Worm (Caenorhabditis elegans) whole organism, young adult: ENCODE data around the gene nas-28.

ENCODE experiments used
- B0019.2 ChIP-seq: fragments of 200-800 bp; sonication (Bioruptor generic); conservative IDR thresholded peaks from 2 replicates; pipeline ENCODE4 v1.3.6; 2022; ENCODE audit warnings: missing genetic modification reagents, missing genetic modification characterization, missing compliant biosample characterization
- B0261.1 ChIP-seq: sonication (generic microtip); optimal IDR thresholded peaks from 2 replicates; lab custom pipeline; 2016; ENCODE audit warnings: mild to moderate bottlenecking, missing genetic modification characterization, moderate library complexity, missing compliant biosample characterization
- B0336.3 ChIP-seq: fragments of 200-800 bp; sonication (Bioruptor generic); IDR thresholded peaks from 2 replicates; pipeline ENCODE4 v1.3.6; 2022; ENCODE audit warnings: missing genetic modification characterization, missing compliant biosample characterization
- C06A6.2 ChIP-seq: fragments of 200-800 bp; sonication (Bioruptor generic); conservative IDR thresholded peaks from 2 replicates; pipeline ENCODE4 v1.3.6; 2022; ENCODE audit warnings: missing genetic modification characterization, missing compliant biosample characterization
- C17E4.6 ChIP-seq: fragments of 200-800 bp; sonication (Bioruptor generic); IDR thresholded peaks from 2 replicates; pipeline ENCODE4 v1.3.6; 2022; ENCODE audit warnings: missing genetic modification reagents, missing genetic modification characterization, missing compliant biosample characterization
- F23B12.7 ChIP-seq: sonication (generic microtip); optimal IDR thresholded peaks from 2 replicates; lab custom pipeline; 2017; ENCODE audit warnings: missing genetic modification characterization, mild to moderate bottlenecking, missing compliant biosample characterization, antibody characterized with exemption, moderate library complexity; ENCODE audit not compliant: insufficient read depth
- F55B11.4 ChIP-seq: sonication (generic microtip); optimal IDR thresholded peaks from 2 replicates; lab custom pipeline; 2016; ENCODE audit warnings: missing compliant biosample characterization, missing genetic modification characterization, borderline replicate concordance; ENCODE audit not compliant: insufficient read depth
- F57C9.4 ChIP-seq: sonication (generic microtip); optimal IDR thresholded peaks from 2 replicates; lab custom pipeline; 2017; ENCODE audit warnings: mild to moderate bottlenecking, missing genetic modification characterization, missing compliant biosample characterization
- Y67H2A.10 ChIP-seq: fragments of 200-800 bp; sonication (Bioruptor generic); conservative IDR thresholded peaks from 2 replicates; pipeline ENCODE4 v1.3.6; 2022; ENCODE audit warnings: missing genetic modification reagents, missing genetic modification characterization, missing compliant biosample characterization
- Y95B8A.8 ChIP-seq: fragments of 200-800 bp; sonication (Bioruptor generic); IDR thresholded peaks from 2 replicates; pipeline ENCODE4 v1.3.6; 2022; ENCODE audit warnings: missing genetic modification reagents, missing genetic modification characterization, missing compliant biosample characterization
- ZK185.1 ChIP-seq: sonication (generic microtip); optimal IDR thresholded peaks from 2 replicates; lab custom pipeline; 2016; ENCODE audit warnings: mild to moderate bottlenecking, missing genetic modification characterization, missing compliant biosample characterization; ENCODE audit not compliant: poor library complexity, severe bottlenecking
- athp-1 ChIP-seq: sonication (generic microtip); optimal IDR thresholded peaks from 2 replicates; lab custom pipeline; 2017; ENCODE audit warnings: mild to moderate bottlenecking, missing genetic modification characterization, missing compliant biosample characterization
- bed-2 ChIP-seq: fragments of 200-800 bp; sonication (Bioruptor generic); IDR thresholded peaks from 2 replicates; pipeline ENCODE4 v1.3.6; 2022; ENCODE audit warnings: missing genetic modification reagents, missing genetic modification characterization, missing compliant biosample characterization
- ccch-3 ChIP-seq: fragments of 200-800 bp; sonication (Bioruptor generic); optimal IDR thresholded peaks from 2 replicates; lab custom pipeline; 2018; ENCODE audit warnings: mild to moderate bottlenecking, missing genetic modification characterization, missing compliant biosample characterization
- ceh-91 ChIP-seq: fragments of 200-800 bp; sonication (Bioruptor generic); IDR thresholded peaks from 2 replicates; pipeline ENCODE4 v1.3.6; 2022; ENCODE audit warnings: missing genetic modification reagents, missing genetic modification characterization, missing compliant biosample characterization
- egl-44 ChIP-seq: fragments of 200-800 bp; sonication (Bioruptor generic); IDR thresholded peaks from 2 replicates; pipeline ENCODE4 v1.3.6; 2022; ENCODE audit warnings: missing genetic modification reagents, missing genetic modification characterization, missing compliant biosample characterization
- ekl-4 ChIP-seq: fragments of 200-800 bp; sonication (Bioruptor generic); IDR thresholded peaks from 2 replicates; pipeline ENCODE4 v1.3.6; 2022; ENCODE audit warnings: missing genetic modification reagents, missing genetic modification characterization, missing compliant biosample characterization
- fkh-3 ChIP-seq: sonication (generic microtip); optimal IDR thresholded peaks from 2 replicates; lab custom pipeline; 2016; ENCODE audit warnings: mild to moderate bottlenecking, missing genetic modification characterization, missing compliant biosample characterization
- gei-17 ChIP-seq: fragments of 200-800 bp; sonication (Bioruptor generic); optimal IDR thresholded peaks from 2 replicates; lab custom pipeline; 2018; ENCODE audit warnings: mild to moderate bottlenecking, missing genetic modification characterization, missing compliant biosample characterization
- hrde-1 ChIP-seq: sonication (generic microtip); optimal IDR thresholded peaks from 2 replicates; lab custom pipeline; 2016; ENCODE audit warnings: missing genetic modification characterization, mild to moderate bottlenecking, missing compliant biosample characterization, moderate library complexity, missing genotype, missing genetic modification reagents, borderline replicate concordance
- hsf-1 ChIP-seq: fragments of 200-800 bp; sonication (Bioruptor generic); IDR thresholded peaks from 2 replicates; pipeline ENCODE4 v1.3.6; 2022; ENCODE audit warnings: missing genetic modification reagents, missing genetic modification characterization, missing compliant biosample characterization
- lin-26 ChIP-seq: fragments of 200-800 bp; sonication (Bioruptor generic); IDR thresholded peaks from 2 replicates; pipeline ENCODE4 v1.3.6; 2022; ENCODE audit warnings: missing genetic modification reagents, missing genetic modification characterization, missing compliant biosample characterization
- lin-35 ChIP-seq, 3 experiments: fragments of 150-350 bp in 2 of 3; sonication (generic microtip) in 1 of 3; optimal IDR thresholded peaks; 2 replicates each; lab custom pipeline; 2014 to 2018; ENCODE audit warnings: missing biosample characterization in 3 of 3, missing genetic modification characterization in 3 of 3, missing genetic modification reagents in 3 of 3
- lin-40 ChIP-seq: sonication (generic microtip); optimal IDR thresholded peaks from 2 replicates; lab custom pipeline; 2016; ENCODE audit warnings: missing genetic modification characterization, mild to moderate bottlenecking, missing compliant biosample characterization, missing genotype, missing genetic modification reagents
- lin-54 ChIP-seq: fragments of 200-800 bp; sonication (Bioruptor generic); optimal IDR thresholded peaks from 2 replicates; lab custom pipeline; 2018; ENCODE audit warnings: mild to moderate bottlenecking, missing genetic modification characterization, missing compliant biosample characterization
- lir-1 ChIP-seq: fragments of 200-800 bp; sonication (Bioruptor generic); conservative IDR thresholded peaks from 2 replicates; pipeline ENCODE4 v1.3.6; 2022; ENCODE audit warnings: missing genetic modification reagents, missing genetic modification characterization, missing compliant biosample characterization
- madf-6 ChIP-seq: fragments of 200-800 bp; sonication (Bioruptor generic); IDR thresholded peaks from 2 replicates; pipeline ENCODE4 v1.3.6; 2022; ENCODE audit warnings: missing genetic modification reagents, missing genetic modification characterization, missing compliant biosample characterization
- nhr-120 ChIP-seq: fragments of 200-800 bp; sonication (Bioruptor generic); IDR thresholded peaks from 2 replicates; pipeline ENCODE4 v1.3.6; 2022; ENCODE audit warnings: missing genetic modification characterization, missing compliant biosample characterization
- nhr-80 ChIP-seq: sonication (generic microtip); optimal IDR thresholded peaks from 2 replicates; lab custom pipeline; 2016; ENCODE audit warnings: missing genetic modification characterization, missing compliant biosample characterization
- rcor-1 ChIP-seq: fragments of 200-800 bp; sonication (Bioruptor generic); IDR thresholded peaks from 2 replicates; pipeline ENCODE4 v1.3.6; 2022; ENCODE audit warnings: missing genetic modification reagents, missing genetic modification characterization, missing compliant biosample characterization
- rec-8 ChIP-seq, 2 experiments: sonication (generic microtip); optimal IDR thresholded peaks; 2 replicates each; lab custom pipeline; 2016; ENCODE audit warnings: mild to moderate bottlenecking in 2 of 2, missing genetic modification characterization in 2 of 2, missing genetic modification reagents in 2 of 2, missing genotype in 2 of 2, missing biosample characterization in 1 of 2, missing compliant biosample characterization in 1 of 2, moderate library complexity in 1 of 2
- repo-1 ChIP-seq: sonication (generic microtip); optimal IDR thresholded peaks from 2 replicates; lab custom pipeline; 2017; ENCODE audit warnings: mild to moderate bottlenecking, missing genetic modification characterization, missing compliant biosample characterization
- rpc-1 ChIP-seq, 2 experiments: fragments of 150-350 bp in 1 of 2; sonication (generic microtip) in 1 of 2; optimal IDR thresholded peaks; 2 replicates each; lab custom pipeline; 2014 to 2018; ENCODE audit warnings: missing biosample characterization in 1 of 2, missing genetic modification characterization in 1 of 2, missing genetic modification reagents in 1 of 2, missing genotype in 1 of 2
- tbp1 ChIP-seq: fragments of 200-800 bp; sonication (Bioruptor generic); optimal IDR thresholded peaks from 2 replicates; lab custom pipeline; 2018; ENCODE audit warnings: mild to moderate bottlenecking, missing genetic modification characterization, missing compliant biosample characterization
- unc-130 ChIP-seq: sonication (generic microtip); optimal IDR thresholded peaks from 2 replicates; lab custom pipeline; 2016; ENCODE audit warnings: missing genetic modification reagents, missing genetic modification characterization, missing compliant biosample characterization
- unc-62 ChIP-seq: fragments of 150-350 bp; optimal IDR thresholded peaks from 2 replicates; lab custom pipeline; 2014; ENCODE audit warnings: missing biosample characterization, missing genetic modification reagents, missing genetic modification characterization
- ztf-6 ChIP-seq: fragments of 200-800 bp; sonication (Bioruptor generic); IDR thresholded peaks from 2 replicates; pipeline ENCODE4 v1.3.6; 2022; ENCODE audit warnings: missing genetic modification reagents, missing genetic modification characterization, missing compliant biosample characterization

Gene nas-28

ce11 chrIII:6158642-6159475, 24.2 kb downstream of the nas-28 start, which contains the start of gene nfm-1 (continued):
- TF ChIP-seq egl-44 (GFP tag; lab: Robert Waterston, UW) (peak; percentile 78), athp-1 (peak; percentile 71), ceh-91 (GFP tag; lab: Robert Waterston, UW) (peak; percentile 39; the same call in 1 of the 2 replicates), B0336.3 (GFP tag; lab: Robert Waterston, UW) (peak; percentile 79), ztf-6 (GFP tag; lab: Robert Waterston, UW) (peak; percentile 19; the same call in 1 of the 2 replicates), lin-26 (peak; percentile 88), Y95B8A.8 (GFP tag; lab: Robert Waterston, UW) (0 out of 2 replicates have a peak, but pooled peaks have one; percentile 5), B0019.2 (GFP tag; lab: Robert Waterston, UW) (no peak; the same call in 1 of the 2 replicates), unc-130 (GFP tag; lab: Kevin White, UChicago) (peak; percentile 54), bed-2 (no peak), hsf-1 (GFP tag; lab: Robert Waterston, UW) (no peak; the same call in 1 of the 2 replicates), nhr-120 (GFP tag; lab: Robert Waterston, UW) (no peak), C06A6.2 (GFP tag; lab: Robert Waterston, UW) (peak; percentile 66; the same call in 1 of the 2 replicates), C17E4.6 (GFP tag; lab: Robert Waterston, UW) (0 out of 2 replicates have a peak, but pooled peaks have one; percentile 41), lin-54 (GFP tag; lab: Kevin White, UChicago) (peak; percentile 67), lir-1 (peak; percentile 50; the same call in 1 of the 2 replicates), gei-17 (GFP tag; lab: Kevin White, UChicago) (peak; percentile 44), tbp1 (peak; percentile 98), lin-40 (tag; lab: Kevin White, UChicago) (peak; percentile 58), rcor-1 (GFP tag; lab: Robert Waterston, UW) (peak; percentile 76), F57C9.4 (tag; lab: Kevin White, UChicago) (no peak), Y67H2A.10 (GFP tag; lab: Robert Waterston, UW) (0 out of 2 replicates have a peak, but pooled peaks have one; percentile 18), fkh-3 (tag; lab: Kevin White, UChicago) (peak; percentile 65), ZK185.1 (tag; lab: Kevin White, UChicago) (peak; percentile 80), rec-8 (tag; optimal IDR thresholded peaks at IDR 0.05; lab: Kevin White, UChicago) (peak; percentile 45 to 54), ccch-3 (GFP tag; lab: Kevin White, UChicago) (no peak), repo-1 (tag; lab: Kevin White, UChicago) (peak; percentile 84), F55B11.4 (tag; lab: Kevin White, UChicago) (no peak), ekl-4 (GFP tag; lab: Robert Waterston, UW) (peak; percentile 78; the same call in 1 of the 2 replicates), unc-62 (GFP tag; lab: Kevin White, UChicago) (no peak), B0261.1 (peak; percentile 99), madf-6 (GFP tag; lab: Robert Waterston, UW) (peak; percentile 68), hrde-1 (peak; percentile 41), rpc-1 (optimal IDR thresholded peaks at IDR 0.05; lab: Kevin White, UChicago) (peak; percentile 84), rpc-1 (tag; optimal IDR thresholded peaks at IDR 0.05; lab: Kevin White, UChicago) (peak; percentile 91), F23B12.7 (tag; lab: Kevin White, UChicago) (peak; percentile 50), lin-35 (GFP tag; optimal IDR thresholded peaks at IDR 0.05; lab: Kevin White, UChicago) (peak in 1 of 3 experiments; percentile 60), nhr-80 (peak; percentile 99)
